Worm (Caenorhabditis elegans) whole organism, L4 larva: ENCODE results near the gene frm-7.

Source experiments
- T20F7.1 ChIP-seq: fragments of 200-800 bp; sonication (Bioruptor generic); optimal IDR thresholded peaks from 2 replicates; lab custom pipeline; 2018; ENCODE audit warnings: mild to moderate bottlenecking, missing genetic modification characterization, missing compliant biosample characterization
- ama-1 ChIP-seq: fragments of 150-350 bp; optimal IDR thresholded peaks from 2 replicates; lab custom pipeline; 2014; ENCODE audit warnings: inconsistent platforms, mixed read lengths
- ces-1 ChIP-seq: fragments of 150-350 bp; sonication (generic microtip); optimal IDR thresholded peaks from 4 replicates; lab custom pipeline; 2014; ENCODE audit warnings: missing biosample characterization, missing genetic modification reagents, missing genetic modification characterization
- dpl-1 ChIP-seq: fragments of 150-350 bp; optimal IDR thresholded peaks from 2 replicates; lab custom pipeline; 2014; ENCODE audit warnings: missing biosample characterization, missing genetic modification reagents, missing genetic modification characterization
- fos-1 ChIP-seq: fragments of 150-350 bp; optimal IDR thresholded peaks from 2 replicates; lab custom pipeline; 2014; ENCODE audit warnings: missing biosample characterization, missing genetic modification characterization
- tag-97 ChIP-seq: fragments of 200-800 bp; sonication (Bioruptor generic); IDR thresholded peaks from 2 replicates; pipeline ENCODE4 v1.3.6; 2022; ENCODE audit warnings: missing genetic modification characterization, missing compliant biosample characterization
- unc-130 ChIP-seq: sonication (generic microtip); optimal IDR thresholded peaks from 2 replicates; lab custom pipeline; 2016; ENCODE audit warnings: missing genetic modification reagents, missing genetic modification characterization, missing compliant biosample characterization
- unc-62 ChIP-seq, 3 experiments: fragments of 150-350 bp in 1 of 3; sonication (generic microtip); optimal IDR thresholded peaks in 2 of 3; peaks in 1 of 3; 1 replicate in 1 of 3; 2 replicates in 2 of 3; lab custom pipeline; 2014 to 2017; ENCODE audit warnings: missing biosample characterization in 3 of 3, missing genetic modification characterization in 3 of 3, missing genetic modification reagents in 3 of 3, missing genotype in 1 of 3
- vab-7 ChIP-seq: fragments of 200-800 bp; sonication (Bioruptor generic); IDR thresholded peaks from 2 replicates; pipeline ENCODE4 v1.3.6; 2022; ENCODE audit warnings: missing genetic modification reagents, missing genetic modification characterization, missing compliant biosample characterization

DNA sequence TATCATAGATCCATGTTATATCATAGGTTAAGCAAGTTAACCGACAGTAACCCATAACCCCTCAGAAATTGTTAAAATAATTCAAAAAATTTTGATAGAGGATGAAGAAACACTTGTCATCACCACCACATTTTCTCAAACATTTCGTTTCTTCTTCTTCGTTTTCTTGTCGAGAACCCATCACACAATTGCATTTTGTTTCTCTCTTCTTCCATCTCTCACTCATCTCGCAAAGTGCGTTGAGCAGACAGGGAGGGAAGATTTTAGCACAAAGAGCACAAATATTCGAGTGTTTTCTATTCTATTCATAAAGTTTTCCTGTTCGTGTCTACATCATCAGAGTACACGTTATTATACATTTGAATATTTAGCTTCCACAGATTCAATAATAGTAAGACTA lies 12.1 kb downstream of the frm-7 start:
- no peak for TF ChIP-seq unc-130 (GFP tag; lab: Kevin White, UChicago)
- no peak for TF ChIP-seq tag-97 (GFP tag; lab: Robert Waterston, UW)
- no peak for TF ChIP-seq dpl-1 (GFP tag; lab: Kevin White, UChicago)
- no peak for TF ChIP-seq vab-7 (GFP tag; lab: Robert Waterston, UW)
- TF ChIP-seq fos-1 (tag; lab: Kevin White, UChicago): no peak
- no peak for TF ChIP-seq ama-1
- peak in 1 of 2 experiments; percentile 20 for TF ChIP-seq unc-62 (GFP tag; optimal IDR thresholded peaks at IDR 0.05 in 1 of 2; lab: Kevin White, UChicago)
- TF ChIP-seq unc-62 (tag; optimal IDR thresholded peaks at IDR 0.05; lab: Kevin White, UChicago): no peak
- TF ChIP-seq T20F7.1 (GFP tag; lab: Kevin White, UChicago): no peak
- peak; percentile 18 for TF ChIP-seq ces-1
